Worm (Caenorhabditis elegans) whole organism, late embryonic: ENCODE measurements around the gene ZC455.1.

Experiments
- F13H6.1 ChIP-seq: sonication (generic microtip); optimal IDR thresholded peaks from 2 replicates; lab custom pipeline; 2016; ENCODE audit warnings: missing genetic modification characterization, missing compliant biosample characterization
- ceh-48 ChIP-seq: sonication (generic microtip); optimal IDR thresholded peaks from 2 replicates; lab custom pipeline; 2016; ENCODE audit warnings: missing genetic modification characterization, inconsistent platforms, missing compliant biosample characterization
- ceh-9 ChIP-seq: sonication (generic microtip); optimal IDR thresholded peaks from 2 replicates; lab custom pipeline; 2016; ENCODE audit warnings: mild to moderate bottlenecking, missing genetic modification characterization, inconsistent platforms, missing compliant biosample characterization
- dve-1 ChIP-seq: sonication (generic microtip); optimal IDR thresholded peaks from 2 replicates; lab custom pipeline; 2017; ENCODE audit warnings: antibody characterized with exemption, mild to moderate bottlenecking, missing genetic modification characterization, missing compliant biosample characterization
- elt-2 ChIP-seq: sonication (generic microtip); optimal IDR thresholded peaks from 2 replicates; lab custom pipeline; 2016; ENCODE audit warnings: missing genetic modification reagents, missing genetic modification characterization, missing compliant biosample characterization
- elt-4 ChIP-seq: sonication (generic microtip); optimal IDR thresholded peaks from 2 replicates; lab custom pipeline; 2016; ENCODE audit warnings: missing genetic modification characterization, missing compliant biosample characterization
- ets-4 ChIP-seq: sonication (generic microtip); optimal IDR thresholded peaks from 2 replicates; lab custom pipeline; 2016; ENCODE audit warnings: missing genetic modification characterization, missing compliant biosample characterization
- nhr-11 ChIP-seq: fragments of 150-350 bp; optimal IDR thresholded peaks from 2 replicates; lab custom pipeline; 2014; ENCODE audit warnings: missing biosample characterization, missing genetic modification characterization
- ref-2 ChIP-seq: sonication (generic microtip); optimal IDR thresholded peaks from 2 replicates; lab custom pipeline; 2016; ENCODE audit warnings: missing genetic modification characterization, missing compliant biosample characterization
- unc-55 ChIP-seq: sonication (generic microtip); optimal IDR thresholded peaks from 2 replicates; lab custom pipeline; 2017; ENCODE audit warnings: missing biosample characterization, missing genetic modification reagents, missing genetic modification characterization

DNA sequence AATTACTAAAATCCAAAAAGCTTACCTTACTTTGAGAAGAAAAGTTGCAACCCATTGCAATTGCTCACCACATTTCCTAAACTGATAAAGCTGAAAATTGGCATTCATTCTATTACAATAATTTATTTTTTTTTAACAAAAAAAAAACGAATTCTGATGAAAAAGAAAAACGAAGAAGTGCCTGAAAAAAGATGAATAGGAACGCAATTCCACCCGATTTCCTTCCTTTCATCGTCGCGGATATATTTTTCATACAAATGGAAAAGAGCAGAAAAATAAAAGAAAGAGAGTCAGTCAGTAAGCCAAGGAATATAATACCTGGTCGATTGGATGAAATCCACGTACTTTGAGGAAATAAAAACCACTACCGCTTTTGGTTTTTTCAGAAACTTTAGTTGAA lies 18.5 kb upstream of the ZC455.1 start, which contains the start of gene gpa-13:
- TF ChIP-seq ets-4 (no peak), ceh-48 (tag; lab: Kevin White, UChicago) (no peak), elt-4 (tag; lab: Kevin White, UChicago) (no peak), elt-2 (tag; lab: Kevin White, UChicago) (no peak), ref-2 (tag; lab: Kevin White, UChicago) (no peak), nhr-11 (tag; lab: Kevin White, UChicago) (no peak), unc-55 (GFP tag; lab: Kevin White, UChicago) (no peak), ceh-9 (no peak), F13H6.1 (tag; lab: Kevin White, UChicago) (no peak), dve-1 (tag; lab: Kevin White, UChicago) (no peak)
